Fruit fly (Drosophila melanogaster) whole organism, embryonic: ENCODE results near the gene NimB1.
A peak's percentile ranks its signal among the peaks of the same experiment; 100 is the strongest.

Experiments
- Adf1 ChIP-seq: fragments of 200-800 bp; sonication (Bioruptor generic); IDR thresholded peaks from 2 replicates; pipeline ENCODE4 v1.3.6; 2022; ENCODE audit warnings: missing biosample characterization, missing genetic modification characterization
- CG10654 ChIP-seq: fragments of 200-800 bp; sonication (Bioruptor generic); optimal IDR thresholded peaks from 2 replicates; lab custom pipeline; 2016; ENCODE audit warnings: missing biosample characterization, missing genetic modification characterization
- CG11085 ChIP-seq: fragments of 200-800 bp; sonication (Bioruptor generic); IDR thresholded peaks from 2 replicates; pipeline ENCODE4 v1.3.6; 2022; ENCODE audit warnings: missing biosample characterization, missing genetic modification characterization
- CG11504 ChIP-seq: fragments of 200-800 bp; sonication (Bioruptor generic); optimal IDR thresholded peaks from 3 replicates; lab custom pipeline; 2019; ENCODE audit warnings: missing biosample characterization, mild to moderate bottlenecking, missing genetic modification characterization, moderate library complexity
- CG12104 ChIP-seq: fragments of 200-800 bp; sonication (Bioruptor generic); optimal IDR thresholded peaks from 3 replicates; lab custom pipeline; 2016; ENCODE audit warnings: missing biosample characterization, missing genetic modification characterization
- CG12299 ChIP-seq: fragments of 200-800 bp; sonication (Bioruptor generic); optimal IDR thresholded peaks from 2 replicates; lab custom pipeline; 2018; ENCODE audit warnings: missing biosample characterization, mild to moderate bottlenecking, missing genetic modification characterization
- CG1602 ChIP-seq: fragments of 200-800 bp; sonication (Bioruptor generic); optimal IDR thresholded peaks from 3 replicates; lab custom pipeline; 2016; ENCODE audit warnings: missing biosample characterization, missing genetic modification characterization
- CG16813 ChIP-seq: fragments of 200-800 bp; sonication (Bioruptor generic); IDR thresholded peaks from 3 replicates; pipeline ENCODE4 v1.3.6; 2022; ENCODE audit warnings: missing biosample characterization, missing genetic modification characterization; ENCODE audit not compliant: partially characterized antibody
- CG17568 ChIP-seq: fragments of 200-800 bp; sonication (Bioruptor generic); optimal IDR thresholded peaks from 2 replicates; lab custom pipeline; 2018; ENCODE audit warnings: missing biosample characterization, mild to moderate bottlenecking, missing genetic modification characterization, moderate library complexity
- CG17612 ChIP-seq: fragments of 200-800 bp; sonication (Bioruptor generic); IDR thresholded peaks from 2 replicates; pipeline ENCODE4 v1.3.6; 2022; ENCODE audit warnings: missing biosample characterization, missing genetic modification characterization
- CG17802 ChIP-seq: fragments of 200-800 bp; sonication (Bioruptor generic); optimal IDR thresholded peaks from 2 replicates; lab custom pipeline; 2018; ENCODE audit warnings: missing biosample characterization, mild to moderate bottlenecking, missing genetic modification characterization, moderate library complexity
- CG17829 ChIP-seq: fragments of 200-800 bp; optimal IDR thresholded peaks from 2 replicates; lab custom pipeline; 2019; ENCODE audit warnings: missing biosample characterization, mild to moderate bottlenecking, missing genetic modification characterization, moderate library complexity
- CG2712 ChIP-seq: fragments of 200-800 bp; optimal IDR thresholded peaks from 3 replicates; lab custom pipeline; 2019; ENCODE audit warnings: missing biosample characterization, mild to moderate bottlenecking, missing genetic modification characterization, moderate library complexity
- CG31224 ChIP-seq: fragments of 200-800 bp; sonication (Bioruptor generic); IDR thresholded peaks from 2 replicates; pipeline ENCODE4 v1.3.6; 2022; ENCODE audit warnings: missing biosample characterization, missing genetic modification characterization
- CG31441 ChIP-seq: fragments of 200-800 bp; sonication (Bioruptor generic); IDR thresholded peaks from 2 replicates; pipeline ENCODE4 v1.3.6; 2022; ENCODE audit warnings: missing biosample characterization, missing genetic modification characterization
- CG4328 ChIP-seq: fragments of 200-800 bp; sonication (Bioruptor generic); optimal IDR thresholded peaks from 3 replicates; lab custom pipeline; 2017; ENCODE audit warnings: missing biosample characterization, missing genetic modification reagents, missing genetic modification characterization
- CG4707 ChIP-seq: fragments of 200-800 bp; sonication (Bioruptor generic); optimal IDR thresholded peaks from 2 replicates; lab custom pipeline; 2018; ENCODE audit warnings: missing biosample characterization, mild to moderate bottlenecking, missing genetic modification characterization, moderate library complexity
- CG6175 ChIP-seq: fragments of 200-800 bp; sonication (Bioruptor generic); IDR thresholded peaks from 3 replicates; pipeline ENCODE4 v1.3.6; 2022; ENCODE audit warnings: missing biosample characterization, missing genetic modification characterization
- CG6813 ChIP-seq: fragments of 200-800 bp; sonication (Bioruptor generic); optimal IDR thresholded peaks from 2 replicates; lab custom pipeline; 2017; ENCODE audit warnings: missing biosample characterization, missing genetic modification characterization, mild to moderate bottlenecking, moderate library complexity, missing genetic modification reagents
- CG8281 ChIP-seq: fragments of 200-800 bp; sonication (Bioruptor generic); optimal IDR thresholded peaks from 2 replicates; lab custom pipeline; 2018; ENCODE audit warnings: missing biosample characterization, mild to moderate bottlenecking, missing genetic modification characterization, moderate library complexity
- Dll ChIP-seq: fragments of 200-800 bp; sonication (Bioruptor generic); IDR thresholded peaks from 4 replicates; pipeline ENCODE4 v1.3.6; 2022; ENCODE audit warnings: missing biosample characterization, missing genetic modification characterization; ENCODE audit not compliant: partially characterized antibody
- Dref ChIP-seq: fragments of 200-800 bp; sonication (Bioruptor generic); IDR thresholded peaks from 2 replicates; pipeline ENCODE4 v1.3.6; 2022; ENCODE audit warnings: missing biosample characterization, missing genetic modification characterization
- Drgx ChIP-seq: fragments of 200-800 bp; sonication (Bioruptor generic); IDR thresholded peaks from 2 replicates; pipeline ENCODE4 v1.3.6; 2022; ENCODE audit warnings: missing biosample characterization, missing genetic modification characterization
- E2f1 ChIP-seq: fragments of 200-800 bp; sonication (Bioruptor generic); IDR thresholded peaks from 2 replicates; pipeline ENCODE4 v1.3.6; 2022; ENCODE audit warnings: missing biosample characterization, missing genetic modification characterization
- Fer1 ChIP-seq: fragments of 200-800 bp; sonication (Bioruptor generic); optimal IDR thresholded peaks from 2 replicates; lab custom pipeline; 2017; ENCODE audit warnings: missing biosample characterization, mild to moderate bottlenecking, missing genetic modification characterization
- Hsf ChIP-seq: fragments of 200-800 bp; sonication (Bioruptor generic); optimal IDR thresholded peaks from 3 replicates; lab custom pipeline; 2016; ENCODE audit warnings: missing biosample characterization, missing genetic modification characterization
- MESR4 ChIP-seq: fragments of 200-800 bp; sonication (Bioruptor generic); optimal IDR thresholded peaks from 2 replicates; lab custom pipeline; 2018; ENCODE audit warnings: missing biosample characterization, mild to moderate bottlenecking, missing genetic modification characterization, moderate library complexity
- NfI ChIP-seq: fragments of 200-800 bp; sonication (Bioruptor generic); optimal IDR thresholded peaks from 3 replicates; lab custom pipeline; 2018; ENCODE audit warnings: missing biosample characterization, mild to moderate bottlenecking, missing genetic modification characterization, moderate library complexity
- Oaz ChIP-seq: fragments of 200-800 bp; sonication (Bioruptor generic); IDR thresholded peaks from 2 replicates; pipeline ENCODE4 v1.3.6; 2022; ENCODE audit warnings: missing biosample characterization, missing genetic modification characterization
- Side ChIP-seq: fragments of 200-800 bp; sonication (Bioruptor generic); optimal IDR thresholded peaks from 2 replicates; lab custom pipeline; 2016; ENCODE audit warnings: missing biosample characterization, missing genetic modification characterization
- Sox102F ChIP-seq: fragments of 200-800 bp; sonication (Bioruptor generic); optimal IDR thresholded peaks from 2 replicates; lab custom pipeline; 2018; ENCODE audit warnings: missing biosample characterization, mild to moderate bottlenecking, missing genetic modification characterization, moderate library complexity
- Trl ChIP-seq, 3 experiments: fragments of >200 bp in 2 of 3; fragments of 200-800 bp in 1 of 3; sonication (Bioruptor generic) in 1 of 3; optimal IDR thresholded peaks; 2 replicates in 1 of 3; 3 replicates in 2 of 3; lab custom pipeline; 2016 to 2017; ENCODE audit warnings: missing biosample characterization in 1 of 3, missing genetic modification characterization in 1 of 3
- ato ChIP-seq: fragments of 200-800 bp; sonication (Bioruptor generic); IDR thresholded peaks from 2 replicates; pipeline ENCODE4 v1.3.6; 2022; ENCODE audit warnings: missing biosample characterization, missing genetic modification characterization; ENCODE audit not compliant: partially characterized antibody
- cg ChIP-seq: fragments of 200-800 bp; sonication (Bioruptor generic); optimal IDR thresholded peaks from 3 replicates; lab custom pipeline; 2019; ENCODE audit warnings: missing biosample characterization, mild to moderate bottlenecking, missing genetic modification characterization, moderate library complexity
- chinmo ChIP-seq: fragments of 200-800 bp; sonication (Bioruptor generic); IDR thresholded peaks from 4 replicates; pipeline ENCODE4 v1.3.6; 2022; ENCODE audit warnings: missing biosample characterization, missing genetic modification characterization; ENCODE audit not compliant: partially characterized antibody
- gem ChIP-seq: fragments of 200-800 bp; sonication (Bioruptor generic); optimal IDR thresholded peaks from 2 replicates; lab custom pipeline; 2019; ENCODE audit warnings: missing biosample characterization, mild to moderate bottlenecking, missing genetic modification characterization, moderate library complexity
- gro ChIP-seq: fragments of 200-800 bp; sonication (Bioruptor generic); optimal IDR thresholded peaks from 2 replicates; lab custom pipeline; 2016; ENCODE audit warnings: missing biosample characterization, missing genetic modification characterization
- gsb ChIP-seq: fragments of 200-800 bp; sonication (Bioruptor generic); IDR thresholded peaks from 2 replicates; pipeline ENCODE4 v1.3.6; 2022; ENCODE audit warnings: missing biosample characterization, missing genetic modification characterization
- her ChIP-seq: fragments of 200-800 bp; sonication (Bioruptor generic); optimal IDR thresholded peaks from 2 replicates; lab custom pipeline; 2016; ENCODE audit warnings: missing biosample characterization, missing genetic modification characterization
- jumu ChIP-seq: fragments of 200-800 bp; sonication (Bioruptor generic); optimal IDR thresholded peaks from 3 replicates; lab custom pipeline; 2016; ENCODE audit warnings: missing biosample characterization, missing genetic modification characterization
- mam ChIP-seq: fragments of 200-800 bp; sonication (Bioruptor generic); optimal IDR thresholded peaks from 3 replicates; lab custom pipeline; 2016; ENCODE audit warnings: missing biosample characterization, missing genetic modification characterization
- nerfin-1 ChIP-seq: fragments of 200-800 bp; sonication (Bioruptor generic); optimal IDR thresholded peaks from 3 replicates; lab custom pipeline; 2019; ENCODE audit warnings: missing biosample characterization, mild to moderate bottlenecking, missing genetic modification characterization, moderate library complexity
- p53 ChIP-seq: fragments of 200-800 bp; sonication (Bioruptor generic); optimal IDR thresholded peaks from 2 replicates; lab custom pipeline; 2016; ENCODE audit warnings: missing biosample characterization, missing genetic modification characterization
- sens-2 ChIP-seq: fragments of 200-800 bp; sonication (Bioruptor generic); IDR thresholded peaks from 2 replicates; pipeline ENCODE4 v1.3.6; 2022; ENCODE audit warnings: missing biosample characterization, missing genetic modification characterization
- seq ChIP-seq: fragments of 200-800 bp; sonication (Bioruptor generic); IDR thresholded peaks from 2 replicates; pipeline ENCODE4 v1.3.6; 2022; ENCODE audit warnings: missing biosample characterization, missing genetic modification characterization
- tin ChIP-seq: fragments of 200-800 bp; sonication (Bioruptor generic); optimal IDR thresholded peaks from 3 replicates; lab custom pipeline; 2016; ENCODE audit warnings: missing biosample characterization, missing genetic modification characterization
- ttk ChIP-seq: fragments of 200-800 bp; sonication (Bioruptor generic); IDR thresholded peaks from 2 replicates; pipeline ENCODE4 v2.1.2; 2022; ENCODE audit warnings: missing biosample characterization, missing genetic modification characterization
- twi ChIP-seq: fragments of 200-800 bp; optimal IDR thresholded peaks from 2 replicates; lab custom pipeline; 2019; ENCODE audit warnings: missing biosample characterization, mild to moderate bottlenecking, missing genetic modification characterization, moderate library complexity
- yki ChIP-seq: fragments of >200 bp; optimal IDR thresholded peaks from 3 replicates; lab custom pipeline; 2018

Gene NimB1

DNA sequence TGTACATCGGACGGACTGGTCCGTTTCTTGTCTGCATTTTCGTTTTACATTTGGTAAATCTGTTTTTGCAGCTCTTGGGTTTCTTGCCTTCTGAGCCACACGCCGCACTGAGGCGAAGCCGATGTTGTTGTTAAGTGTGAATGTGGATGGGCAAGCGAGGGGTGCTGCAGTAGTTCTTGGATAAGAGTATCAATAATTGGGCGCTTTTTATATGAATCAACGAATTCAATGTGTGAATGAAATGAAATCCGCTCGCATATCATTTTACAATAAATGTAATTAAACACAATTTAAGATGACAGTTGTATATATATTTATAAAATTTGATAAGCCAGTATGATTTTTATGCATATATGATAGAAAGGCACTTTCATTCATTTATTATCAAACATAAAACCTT lies 34.8 kb upstream of the NimB1 start (continued):
- no peak for TF ChIP-seq gro (GFP tag; lab: Kevin White, UChicago)
- TF ChIP-seq CG8281: no peak
- TF ChIP-seq CG11504 (tag; lab: Kevin White, UChicago): peak; percentile 3
- TF ChIP-seq CG16813: no peak
- no peak for TF ChIP-seq Side (GFP tag; lab: Kevin White, UChicago)
- no peak for TF ChIP-seq gsb (GFP tag; lab: Robert Waterston, UW)
- no peak for TF ChIP-seq CG17568 (GFP tag; lab: Kevin White, UChicago)
- TF ChIP-seq, all 482 proteins: peak for 6

DNA sequence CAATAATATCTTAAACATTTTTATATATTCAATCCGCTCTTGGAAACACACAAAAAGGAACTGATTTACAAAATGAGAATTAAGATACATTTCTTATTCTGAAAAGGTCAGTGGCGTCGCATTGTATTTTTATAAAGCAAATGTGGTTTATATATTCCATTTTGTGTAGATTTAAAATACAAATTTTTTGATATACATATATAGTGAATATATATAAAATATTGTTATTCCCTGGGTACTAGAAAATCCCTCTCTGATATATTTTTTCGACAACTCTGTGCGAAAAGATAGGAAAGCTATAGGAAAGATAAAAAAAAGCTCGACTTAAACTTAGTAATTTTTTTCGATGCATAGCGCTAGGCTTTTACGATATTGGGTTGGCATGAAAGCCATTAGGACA lies 32.0 kb upstream of the NimB1 start, which contains the start of gene CG42711:
Gene CG42711, minus strand, starts transcription at position 45 of the 400 bp plus-strand sequence.
- TF ChIP-seq NfI (no peak), Sox102F (GFP tag; lab: Kevin White, UChicago) (peak; percentile 25), CG4328 (GFP tag; lab: Kevin White, UChicago) (no peak), CG31441 (GFP tag; lab: Robert Waterston, UW) (no peak), yki (lab: Kevin White, UChicago) (no peak), nerfin-1 (tag; lab: Kevin White, UChicago) (no peak), CG12104 (GFP tag; lab: Kevin White, UChicago) (no peak), CG4707 (GFP tag; lab: Kevin White, UChicago) (no peak), sens-2 (GFP tag; lab: Robert Waterston, UW) (no peak), p53 (no peak), gem (peak; percentile 23), CG12299 (tag; lab: Kevin White, UChicago) (no peak), Dref (GFP tag; lab: Robert Waterston, UW) (no peak), twi (tag; lab: Kevin White, UChicago) (no peak), CG6175 (no peak), CG11504 (tag; lab: Kevin White, UChicago) (peak; percentile 6), E2f1 (GFP tag; lab: Robert Waterston, UW) (no peak), jumu (GFP tag; lab: Kevin White, UChicago) (no peak), ttk (no peak), her (GFP tag; lab: Kevin White, UChicago) (no peak), MESR4 (GFP tag; lab: Kevin White, UChicago) (no peak), ato (GFP tag; lab: Robert Waterston, UW) (no peak), mam (GFP tag; lab: Kevin White, UChicago) (no peak), CG17802 (tag; lab: Kevin White, UChicago) (no peak), Fer1 (GFP tag; lab: Kevin White, UChicago) (no peak), CG1602 (GFP tag; lab: Kevin White, UChicago) (no peak), Dll (GFP tag; lab: Robert Waterston, UW) (no peak), tin (GFP tag; lab: Kevin White, UChicago) (no peak), Oaz (GFP tag; lab: Robert Waterston, UW) (no peak), CG2712 (tag; lab: Kevin White, UChicago) (no peak), CG6813 (GFP tag; lab: Kevin White, UChicago) (no peak), Drgx (peak; percentile 72)

DNA sequence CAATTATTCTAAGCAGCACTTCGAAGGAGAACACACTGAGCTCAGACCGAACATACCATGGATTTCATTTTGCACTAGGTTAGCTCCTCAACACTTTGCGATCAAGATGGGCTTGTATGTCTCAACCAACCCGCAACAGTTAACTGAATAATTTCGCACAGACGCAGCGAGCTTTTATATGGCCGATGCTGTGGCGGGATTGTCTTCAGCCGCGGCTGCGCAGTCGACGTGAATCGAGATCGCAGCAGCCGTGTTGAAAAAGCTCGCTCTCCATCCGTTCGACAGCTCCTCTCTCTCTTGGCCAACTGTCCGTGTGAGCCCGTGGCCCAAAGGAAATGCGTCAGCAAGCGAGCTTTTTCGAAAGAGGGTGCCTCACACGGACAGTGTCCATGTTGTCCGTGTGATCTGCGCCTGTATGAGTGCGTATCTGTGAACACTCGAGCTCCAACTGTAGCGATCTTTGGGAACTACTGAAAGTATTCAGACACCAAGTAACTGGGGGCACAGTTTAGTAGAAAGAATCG lies 28.7 kb upstream of the NimB1 start, which contains the start of gene Vajk2:
Gene Vajk2, minus strand, starts transcription at position 151 of the 524 bp plus-strand sequence.
- TF ChIP-seq seq (GFP tag; lab: Robert Waterston, UW) (0 out of 2 replicates have a peak, but pooled peaks have one; percentile 14), CG17612 (GFP tag; lab: Robert Waterston, UW) (0 out of 2 replicates have a peak, but pooled peaks have one; percentile 34), CG6175 (peak; percentile 58; the same call in 1 of the 3 replicates), CG10654 (GFP tag; lab: Kevin White, UChicago) (no peak), CG31224 (GFP tag; lab: Robert Waterston, UW) (0 out of 2 replicates have a peak, but pooled peaks have one; percentile 13), Trl (optimal IDR thresholded peaks at IDR 0.05; lab: Kevin White, UChicago) (peak in 1 of 2 experiments; percentile 9), Trl (GFP tag; optimal IDR thresholded peaks at IDR 0.05; lab: Kevin White, UChicago) (no peak), Hsf (GFP tag; lab: Kevin White, UChicago) (no peak), cg (GFP tag; lab: Kevin White, UChicago) (peak; percentile 31), CG17829 (tag; lab: Kevin White, UChicago) (no peak), CG11085 (GFP tag; lab: Robert Waterston, UW) (no peak), Adf1 (GFP tag; lab: Robert Waterston, UW) (peak; percentile 68), chinmo (0 out of 4 replicates have a peak, but pooled peaks have one; percentile 61), CG12299 (tag; lab: Kevin White, UChicago) (no peak)
- TF ChIP-seq, all 482 proteins: peak for 8
